Worm (Caenorhabditis elegans): Measurements from ENCODE around the gene F25E5.2.

F25E5.2 gene

DNA sequence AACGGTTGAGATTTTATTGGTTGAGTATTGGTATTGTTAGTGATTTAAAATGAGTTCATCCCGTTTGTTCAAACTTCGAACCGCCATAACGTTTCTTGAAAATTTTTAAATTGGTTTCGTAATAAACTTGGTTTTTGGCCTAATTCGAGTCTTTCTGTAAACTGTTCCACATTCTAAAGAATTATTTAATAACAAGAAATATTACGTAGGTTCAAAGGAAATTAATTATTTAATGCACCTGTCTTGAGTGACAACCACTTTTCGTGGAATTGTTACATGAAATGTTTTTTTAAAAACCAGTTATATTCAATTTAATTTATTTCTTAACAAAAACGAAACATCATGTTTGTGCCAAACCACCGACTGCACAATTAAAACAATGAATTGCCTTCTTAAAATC lies 46.1 kb downstream of the F25E5.2 start:
- TF ChIP-seq ceh-58 (GFP tag; IDR thresholded peaks at IDR 0.05) (no peak), hlh-12 (tag; optimal IDR thresholded peaks at IDR 0.05) (no peak), K12H6.12 (tag; optimal IDR thresholded peaks at IDR 0.05) (no peak), C06A6.2 (GFP tag; conservative IDR thresholded peaks at IDR 0.05) (no peak), snpc-1.3 (tag; optimal IDR thresholded peaks at IDR 0.05; ENCODE audit: insufficient read depth) (no peak), F10E7.11 (tag; optimal IDR thresholded peaks at IDR 0.05) (no peak), tbp1 (GFP tag; optimal IDR thresholded peaks at IDR 0.05) (no peak), madf-6 (GFP tag; IDR thresholded peaks at IDR 0.05) (no peak), zfh-2 (GFP tag; conservative IDR thresholded peaks at IDR 0.05) (no peak)

DNA sequence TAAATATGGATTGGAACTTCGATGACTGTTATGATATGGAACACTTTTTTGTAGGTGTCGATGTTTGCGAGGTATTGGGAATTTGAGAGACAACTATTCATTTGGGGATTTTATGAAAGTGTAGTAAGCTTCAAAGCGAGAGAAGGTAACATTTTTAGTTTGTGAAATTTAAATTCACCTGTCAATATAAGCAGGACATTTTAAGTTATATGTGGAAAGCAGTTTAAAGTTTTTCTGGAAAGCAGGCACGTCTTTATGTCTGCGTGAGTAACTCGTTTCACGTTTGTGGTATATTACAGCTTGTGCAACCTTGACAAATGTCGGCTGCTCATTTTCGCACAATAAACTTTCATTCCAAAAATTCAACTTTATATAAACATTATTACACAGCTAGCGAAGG lies 49.2 kb downstream of the F25E5.2 start, which contains the start of gene srh-229:
TSS of gene srh-229 (minus strand) at position 101 of the 400 bp plus-strand sequence.
- TF ChIP-seq F55B11.4 (tag; optimal IDR thresholded peaks at IDR 0.05; ENCODE audit: borderline replicate concordance, insufficient read depth) = no peak
- no peak for TF ChIP-seq ccch-3 (GFP tag; optimal IDR thresholded peaks at IDR 0.05)
- TF ChIP-seq snpc-4 (GFP tag; optimal IDR thresholded peaks at IDR 0.05) = no peak
- no peak for TF ChIP-seq snpc-4 (tag; optimal IDR thresholded peaks at IDR 0.05)
- no peak for TF ChIP-seq fkh-3 (tag; optimal IDR thresholded peaks at IDR 0.05)
- TF ChIP-seq egl-18 (GFP tag; IDR thresholded peaks at IDR 0.05) = no peak
- no peak for TF ChIP-seq ZK185.1 (tag; optimal IDR thresholded peaks at IDR 0.05; ENCODE audit: poor library complexity, severe bottlenecking)
- no peak for TF ChIP-seq lsl-1 (GFP tag; optimal IDR thresholded peaks at IDR 0.05)
- no peak for TF ChIP-seq ceh-58 (GFP tag; IDR thresholded peaks at IDR 0.05)
- no peak for TF ChIP-seq hmg-1.2 (GFP tag; IDR thresholded peaks at IDR 0.05)
- TF ChIP-seq madf-8 (GFP tag; conservative IDR thresholded peaks at IDR 0.05) = no peak
- no peak for TF ChIP-seq ztf-3 (GFP tag; optimal IDR thresholded peaks at IDR 0.05)
- no peak for TF ChIP-seq rcor-1 (GFP tag; IDR thresholded peaks at IDR 0.05)
- TF ChIP-seq F33H1.4 (GFP tag; IDR thresholded peaks at IDR 0.05) = no peak
- no peak for TF ChIP-seq hrde-1 (tag; optimal IDR thresholded peaks at IDR 0.05; ENCODE audit: borderline replicate concordance)
- no peak for TF ChIP-seq egrh-3 (GFP tag; IDR thresholded peaks at IDR 0.05)
- no peak for TF ChIP-seq ztf-28 (GFP tag; IDR thresholded peaks at IDR 0.05)
- no peak for TF ChIP-seq lsy-27 (tag; optimal IDR thresholded peaks at IDR 0.05; ENCODE audit: borderline replicate concordance, insufficient read depth)
- TF ChIP-seq hsf-1 (GFP tag; IDR thresholded peaks at IDR 0.05) = no peak
- TF ChIP-seq lin-40 (tag; optimal IDR thresholded peaks at IDR 0.05) = no peak

ce11 chrV:7506207-7506606 lies 51.1 kb downstream of the F25E5.2 start:
- TF ChIP-seq nhr-27 (tag; optimal IDR thresholded peaks at IDR 0.05) (no peak), F23B12.7 (tag; optimal IDR thresholded peaks at IDR 0.05; ENCODE audit: insufficient read depth) (peak; percentile 60), F39B2.1 (GFP tag; IDR thresholded peaks at IDR 0.05) (no peak), him-1 (tag; optimal IDR thresholded peaks at IDR 0.05) (peak; percentile 67), egl-18 (GFP tag; IDR thresholded peaks at IDR 0.05) (no peak), egrh-3 (GFP tag; IDR thresholded peaks at IDR 0.05) (no peak), Y53F4B.3 (GFP tag; IDR thresholded peaks at IDR 0.05) (no peak), rec-8 (tag; optimal IDR thresholded peaks at IDR 0.05) (no peak), B0261.1 (tag; optimal IDR thresholded peaks at IDR 0.05) (peak; percentile 71), rpc-1 (optimal IDR thresholded peaks at IDR 0.05) (peak; percentile 54), rpc-1 (tag; optimal IDR thresholded peaks at IDR 0.05) (peak; percentile 73), gei-17 (GFP tag; optimal IDR thresholded peaks at IDR 0.05) (no peak), pbrm-1 (GFP tag; IDR thresholded peaks at IDR 0.05) (peak; percentile 31; the same call in 1 of the 2 replicates), Y56A3A.18 (GFP tag; IDR thresholded peaks at IDR 0.05) (0 out of 2 replicates have a peak, but pooled peaks have one; percentile 30), D2030.7 (GFP tag; IDR thresholded peaks at IDR 0.05) (0 out of 2 replicates have a peak, but pooled peaks have one; percentile 44), tbp1 (GFP tag; optimal IDR thresholded peaks at IDR 0.05) (peak; percentile 90), xnd-1 (tag; optimal IDR thresholded peaks at IDR 0.05) (no peak), lin-26 (GFP tag; IDR thresholded peaks at IDR 0.05) (peak; percentile 55; the same call in 1 of the 2 replicates), ets-4 (GFP tag; optimal IDR thresholded peaks at IDR 0.05) (no peak), lin-35 (GFP tag; optimal IDR thresholded peaks at IDR 0.05) (no peak), ztf-18 (tag; optimal IDR thresholded peaks at IDR 0.05) (peak; percentile 15)
